Fruit fly (Drosophila melanogaster) whole organism, embryonic: Measurements from ENCODE around the gene CG6015.

Experiments used
- Aef1 ChIP-seq: fragments of 200-800 bp; sonication (Bioruptor generic); IDR thresholded peaks from 3 replicates; pipeline ENCODE4 v1.3.6; 2022; ENCODE audit warnings: missing biosample characterization, missing genetic modification characterization
- Atf6 ChIP-seq: fragments of 200-800 bp; sonication (Bioruptor generic); IDR thresholded peaks from 2 replicates; pipeline ENCODE4 v1.3.6; 2022; ENCODE audit warnings: missing biosample characterization, missing genetic modification characterization
- CG10959 ChIP-seq: fragments of 200-800 bp; sonication (Bioruptor generic); IDR thresholded peaks from 2 replicates; pipeline ENCODE4 v1.3.6; 2022; ENCODE audit warnings: missing biosample characterization, missing genetic modification characterization
- CG12942 ChIP-seq: fragments of 200-800 bp; sonication (Bioruptor generic); optimal IDR thresholded peaks from 3 replicates; lab custom pipeline; 2016; ENCODE audit warnings: missing biosample characterization, missing genetic modification characterization
- CG13296 ChIP-seq: fragments of 200-800 bp; sonication (Bioruptor generic); optimal IDR thresholded peaks from 3 replicates; lab custom pipeline; 2018; ENCODE audit warnings: missing biosample characterization, mild to moderate bottlenecking, missing genetic modification characterization
- CG14014 ChIP-seq: fragments of 200-800 bp; sonication (Bioruptor generic); IDR thresholded peaks from 2 replicates; pipeline ENCODE4 v1.3.6; 2022; ENCODE audit warnings: missing biosample characterization, missing genetic modification characterization
- CG15269 ChIP-seq: fragments of 200-800 bp; sonication (Bioruptor generic); optimal IDR thresholded peaks from 2 replicates; lab custom pipeline; 2018; ENCODE audit warnings: missing biosample characterization, mild to moderate bottlenecking, missing genetic modification characterization, moderate library complexity
- CG1603 ChIP-seq: fragments of 200-800 bp; sonication (Bioruptor generic); optimal IDR thresholded peaks from 2 replicates; lab custom pipeline; 2019; ENCODE audit warnings: missing biosample characterization, mild to moderate bottlenecking, missing genetic modification characterization, moderate library complexity
- CG2889 ChIP-seq: fragments of 200-800 bp; sonication (Bioruptor generic); IDR thresholded peaks from 3 replicates; pipeline ENCODE4 v1.3.6; 2022; ENCODE audit warnings: missing biosample characterization, missing genetic modification characterization
- CG3065 ChIP-seq: fragments of 200-800 bp; sonication (Bioruptor generic); optimal IDR thresholded peaks from 2 replicates; lab custom pipeline; 2016; ENCODE audit warnings: missing biosample characterization, missing genetic modification characterization
- CG31441 ChIP-seq: fragments of 200-800 bp; sonication (Bioruptor generic); IDR thresholded peaks from 2 replicates; pipeline ENCODE4 v1.3.6; 2022; ENCODE audit warnings: missing biosample characterization, missing genetic modification characterization
- CG33557 ChIP-seq: fragments of 200-800 bp; sonication (Bioruptor generic); optimal IDR thresholded peaks from 2 replicates; lab custom pipeline; 2019; ENCODE audit warnings: missing biosample characterization, mild to moderate bottlenecking, missing genetic modification characterization, moderate library complexity
- CG4360 ChIP-seq: fragments of 200-800 bp; sonication (Bioruptor generic); IDR thresholded peaks from 2 replicates; pipeline ENCODE4 v1.3.6; 2022; ENCODE audit warnings: missing biosample characterization, missing genetic modification characterization
- CG4404 ChIP-seq: fragments of 200-800 bp; sonication (Bioruptor generic); IDR thresholded peaks from 2 replicates; pipeline ENCODE4 v1.3.6; 2022; ENCODE audit warnings: missing biosample characterization, missing genetic modification characterization
- CG4707 ChIP-seq: fragments of 200-800 bp; sonication (Bioruptor generic); optimal IDR thresholded peaks from 2 replicates; lab custom pipeline; 2018; ENCODE audit warnings: missing biosample characterization, mild to moderate bottlenecking, missing genetic modification characterization, moderate library complexity
- CG6654 ChIP-seq: fragments of 200-800 bp; sonication (Bioruptor generic); optimal IDR thresholded peaks from 2 replicates; lab custom pipeline; 2017; ENCODE audit warnings: missing biosample characterization, mild to moderate bottlenecking, missing genetic modification characterization
- CG6683 ChIP-seq: fragments of 200-800 bp; sonication (Bioruptor generic); optimal IDR thresholded peaks from 2 replicates; lab custom pipeline; 2017; ENCODE audit warnings: missing biosample characterization, mild to moderate bottlenecking, missing genetic modification characterization, missing genetic modification reagents
- CG6813 ChIP-seq: fragments of 200-800 bp; sonication (Bioruptor generic); optimal IDR thresholded peaks from 2 replicates; lab custom pipeline; 2017; ENCODE audit warnings: missing biosample characterization, missing genetic modification characterization, mild to moderate bottlenecking, moderate library complexity, missing genetic modification reagents
- Dfd ChIP-seq, 2 experiments: fragments of >200 bp; optimal IDR thresholded peaks; 2 replicates each; lab custom pipeline; 2017; ENCODE audit warnings: missing biosample characterization in 2 of 2, missing genetic modification characterization in 2 of 2
- Dip2 ChIP-seq: fragments of 200-800 bp; sonication (Bioruptor generic); IDR thresholded peaks from 2 replicates; pipeline ENCODE4 v1.3.6; 2022; ENCODE audit warnings: missing biosample characterization, missing genetic modification characterization
- Drgx ChIP-seq: fragments of 200-800 bp; sonication (Bioruptor generic); IDR thresholded peaks from 2 replicates; pipeline ENCODE4 v1.3.6; 2022; ENCODE audit warnings: missing biosample characterization, missing genetic modification characterization
- Hr51 ChIP-seq, 2 experiments: fragments of 200-800 bp; sonication (Bioruptor generic); optimal IDR thresholded peaks; 2 replicates in 1 of 2; 3 replicates in 1 of 2; lab custom pipeline; 2016 to 2018; ENCODE audit warnings: missing biosample characterization in 2 of 2, missing genetic modification characterization in 2 of 2, mild to moderate bottlenecking in 1 of 2, moderate library complexity in 1 of 2
- Hsf ChIP-seq: fragments of 200-800 bp; sonication (Bioruptor generic); optimal IDR thresholded peaks from 3 replicates; lab custom pipeline; 2016; ENCODE audit warnings: missing biosample characterization, missing genetic modification characterization
- MESR4 ChIP-seq: fragments of 200-800 bp; sonication (Bioruptor generic); optimal IDR thresholded peaks from 2 replicates; lab custom pipeline; 2018; ENCODE audit warnings: missing biosample characterization, mild to moderate bottlenecking, missing genetic modification characterization, moderate library complexity
- NK7.1 ChIP-seq: fragments of 200-800 bp; sonication (Bioruptor generic); optimal IDR thresholded peaks from 3 replicates; lab custom pipeline; 2016; ENCODE audit warnings: missing biosample characterization, missing genetic modification characterization
- Poxn ChIP-seq: fragments of 200-800 bp; sonication (Bioruptor generic); IDR thresholded peaks from 2 replicates; pipeline ENCODE4 v1.3.6; 2022; ENCODE audit warnings: missing biosample characterization, missing genetic modification characterization
- Sry-δ ChIP-seq: fragments of 200-800 bp; sonication (Bioruptor generic); optimal IDR thresholded peaks from 2 replicates; lab custom pipeline; 2016; ENCODE audit warnings: missing biosample characterization, missing genetic modification characterization
- Trl ChIP-seq, 3 experiments: fragments of >200 bp in 2 of 3; fragments of 200-800 bp in 1 of 3; sonication (Bioruptor generic) in 1 of 3; optimal IDR thresholded peaks; 2 replicates in 1 of 3; 3 replicates in 2 of 3; lab custom pipeline; 2016 to 2017; ENCODE audit warnings: missing biosample characterization in 1 of 3, missing genetic modification characterization in 1 of 3
- Xrp1 ChIP-seq: fragments of 200-800 bp; sonication (Bioruptor generic); IDR thresholded peaks from 2 replicates; pipeline ENCODE4 v1.3.6; 2022; ENCODE audit warnings: missing biosample characterization, missing genetic modification characterization
- chn ChIP-seq: fragments of 200-800 bp; sonication (Bioruptor generic); optimal IDR thresholded peaks from 2 replicates; lab custom pipeline; 2016; ENCODE audit warnings: missing biosample characterization, missing genetic modification characterization
- da ChIP-seq: fragments of 200-800 bp; sonication (Bioruptor generic); optimal IDR thresholded peaks from 2 replicates; lab custom pipeline; 2016; ENCODE audit warnings: missing biosample characterization, missing genetic modification characterization
- dati ChIP-seq: fragments of 200-800 bp; sonication (Bioruptor generic); IDR thresholded peaks from 2 replicates; pipeline ENCODE4 v1.3.6; 2022; ENCODE audit warnings: missing biosample characterization, missing genetic modification characterization
- dimm ChIP-seq: fragments of 200-800 bp; sonication (Bioruptor generic); IDR thresholded peaks from 2 replicates; pipeline ENCODE4 v1.3.6; 2022; ENCODE audit warnings: missing biosample characterization, missing genetic modification characterization
- dmrt11E ChIP-seq: fragments of 200-800 bp; sonication (Bioruptor generic); optimal IDR thresholded peaks from 3 replicates; lab custom pipeline; 2018; ENCODE audit warnings: missing biosample characterization, mild to moderate bottlenecking, missing genetic modification characterization, moderate library complexity
- eve ChIP-seq, 2 experiments: fragments of >200 bp; optimal IDR thresholded peaks; 2 replicates each; lab custom pipeline; 2017; ENCODE audit warnings: missing biosample characterization in 2 of 2, missing genetic modification characterization in 2 of 2
- fd3F ChIP-seq: fragments of 200-800 bp; sonication (Bioruptor generic); optimal IDR thresholded peaks from 2 replicates; lab custom pipeline; 2018; ENCODE audit warnings: missing biosample characterization, mild to moderate bottlenecking, missing genetic modification characterization, moderate library complexity
- fd64A ChIP-seq: fragments of 200-800 bp; sonication (Bioruptor generic); optimal IDR thresholded peaks from 3 replicates; lab custom pipeline; 2018; ENCODE audit warnings: missing biosample characterization, mild to moderate bottlenecking, missing genetic modification characterization
- fd96Cb ChIP-seq: fragments of 200-800 bp; sonication (Bioruptor generic); optimal IDR thresholded peaks from 2 replicates; lab custom pipeline; 2018; ENCODE audit warnings: missing biosample characterization, mild to moderate bottlenecking, missing genetic modification characterization, moderate library complexity
- gem ChIP-seq: fragments of 200-800 bp; sonication (Bioruptor generic); optimal IDR thresholded peaks from 2 replicates; lab custom pipeline; 2019; ENCODE audit warnings: missing biosample characterization, mild to moderate bottlenecking, missing genetic modification characterization, moderate library complexity
- jumu ChIP-seq: fragments of 200-800 bp; sonication (Bioruptor generic); optimal IDR thresholded peaks from 3 replicates; lab custom pipeline; 2016; ENCODE audit warnings: missing biosample characterization, missing genetic modification characterization
- klu ChIP-seq: fragments of 200-800 bp; sonication (Bioruptor generic); IDR thresholded peaks from 2 replicates; pipeline ENCODE4 v1.3.6; 2022; ENCODE audit warnings: missing biosample characterization, missing genetic modification characterization
- kni ChIP-seq: fragments of 200-800 bp; sonication (Bioruptor generic); optimal IDR thresholded peaks from 3 replicates; lab custom pipeline; 2017; ENCODE audit warnings: mild to moderate bottlenecking, missing biosample characterization, missing genetic modification reagents, missing genetic modification characterization
- org-1 ChIP-seq: fragments of 200-800 bp; sonication (Bioruptor generic); optimal IDR thresholded peaks from 2 replicates; lab custom pipeline; 2017; ENCODE audit warnings: missing biosample characterization, missing genetic modification characterization
- pan ChIP-seq, 4 experiments: fragments of >200 bp in 3 of 4; fragments of 200-800 bp in 1 of 4; sonication (Bioruptor generic) in 1 of 4; optimal IDR thresholded peaks in 3 of 4; IDR thresholded peaks in 1 of 4; 2 replicates each; pipeline versions ENCODE4 v1.3.6 to Lab custom; 2017 to 2022; ENCODE audit warnings: missing biosample characterization in 2 of 4, missing genetic modification characterization in 2 of 4, mixed read lengths in 1 of 4
- sd ChIP-seq: fragments of 200-800 bp; sonication (Bioruptor generic); optimal IDR thresholded peaks from 3 replicates; lab custom pipeline; 2018; ENCODE audit warnings: missing biosample characterization, mild to moderate bottlenecking, missing genetic modification characterization, moderate library complexity
- sisA ChIP-seq: fragments of 200-800 bp; sonication (Bioruptor generic); IDR thresholded peaks from 2 replicates; pipeline ENCODE4 v1.3.6; 2022; ENCODE audit warnings: missing biosample characterization, missing genetic modification characterization
- sob ChIP-seq: fragments of 200-800 bp; sonication (Bioruptor generic); IDR thresholded peaks from 2 replicates; pipeline ENCODE4 v1.3.6; 2022; ENCODE audit warnings: missing biosample characterization, missing genetic modification characterization

The CG6015 gene

DNA sequence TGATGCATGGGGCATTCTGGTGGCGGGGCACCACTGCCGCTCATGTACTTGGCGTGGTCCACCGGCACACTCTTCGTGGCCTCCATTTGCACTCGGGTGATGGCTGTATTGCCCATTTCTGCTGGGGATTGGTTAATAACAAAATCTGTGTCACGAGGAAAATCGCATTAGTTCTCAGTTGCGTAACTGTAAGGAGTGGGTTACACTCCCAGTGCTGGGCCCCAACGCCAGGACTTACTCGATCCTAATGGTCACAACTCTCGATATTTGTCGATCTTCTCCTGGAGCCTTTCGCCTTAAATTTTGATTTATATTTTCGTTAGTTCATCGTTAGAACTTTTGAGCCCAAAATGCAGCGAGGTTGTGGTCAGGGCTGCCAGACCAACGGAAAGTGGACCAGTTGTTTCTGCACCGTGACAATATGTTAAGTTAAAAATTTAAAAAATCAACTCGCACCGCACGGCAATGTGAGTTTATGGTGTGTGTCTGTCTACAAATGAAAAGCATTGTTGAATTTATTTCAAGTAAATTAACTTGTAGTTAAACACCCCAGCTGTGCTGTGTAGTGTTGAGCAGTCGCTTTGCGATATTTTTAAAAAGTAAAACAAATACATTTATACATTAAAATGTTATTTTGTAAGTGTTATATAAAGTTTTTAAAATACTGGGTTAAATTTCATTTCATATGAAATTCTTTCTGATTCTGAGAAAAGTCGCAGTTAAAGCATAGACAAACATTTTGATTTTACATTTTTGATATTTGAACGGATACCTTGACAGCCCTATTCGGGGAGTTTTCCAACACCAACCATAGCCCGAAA, 7.0 kb downstream of the CG6015 start, which contains the start of the genes Cchl and ND-42 (continued):
- TF ChIP-seq CG15269 (peak; percentile 83), Dfd (GFP tag; optimal IDR thresholded peaks at IDR 0.05; lab: Kevin White, UChicago) (no peak), klu (peak; percentile 75; the same call in 1 of the 2 replicates), sd (tag; lab: Kevin White, UChicago) (no peak), Trl (optimal IDR thresholded peaks at IDR 0.05; lab: Kevin White, UChicago) (no peak), Trl (GFP tag; optimal IDR thresholded peaks at IDR 0.05; lab: Kevin White, UChicago) (peak; percentile 79), Dip2 (no peak), da (GFP tag; lab: Kevin White, UChicago) (peak; percentile 2), CG13296 (peak; percentile 80), CG6683 (GFP tag; lab: Kevin White, UChicago) (peak; percentile 48), pan (optimal IDR thresholded peaks at IDR 0.05; lab: Kevin White, UChicago) (no peak), pan (GFP tag; optimal IDR thresholded peaks at IDR 0.05 in 1 of 2, IDR thresholded peaks at IDR 0.05 in 1 of 2) (peak in 1 of 2 experiments; percentile 62), CG10959 (peak; percentile 11; the same call in 1 of the 2 replicates), dati (GFP tag; lab: Robert Waterston, UW) (no peak), Atf6 (peak; percentile 80; the same call in 1 of the 2 replicates), Sry-δ (GFP tag; lab: Kevin White, UChicago) (peak; percentile 53), sob (GFP tag; lab: Robert Waterston, UW) (peak; percentile 79), Aef1 (GFP tag; lab: Robert Waterston, UW) (peak; percentile 73; the same call in 2 of the 3 replicates), sisA (peak; percentile 64; the same call in 1 of the 2 replicates), Xrp1 (peak; percentile 76), Hr51 (GFP tag; optimal IDR thresholded peaks at IDR 0.05; lab: Kevin White, UChicago) (peak; percentile 67 to 82), dmrt11E (tag; lab: Kevin White, UChicago) (peak; percentile 78), CG33557 (GFP tag; lab: Kevin White, UChicago) (peak; percentile 80), CG4707 (GFP tag; lab: Kevin White, UChicago) (no peak), CG1603 (peak; percentile 70), CG4404 (GFP tag; lab: Robert Waterston, UW) (peak; percentile 44; the same call in 1 of the 2 replicates), CG2889 (no peak), Hsf (GFP tag; lab: Kevin White, UChicago) (peak; percentile 80), NK7.1 (peak; percentile 40), CG6813 (GFP tag; lab: Kevin White, UChicago) (peak; percentile 54), CG3065 (peak; percentile 80), jumu (GFP tag; lab: Kevin White, UChicago) (peak; percentile 61), MESR4 (peak; percentile 49), Drgx (GFP tag; lab: Robert Waterston, UW) (peak; percentile 62), CG6654 (GFP tag; lab: Kevin White, UChicago) (no peak), kni (peak; percentile 88), fd64A (no peak), fd3F (GFP tag; lab: Kevin White, UChicago) (peak; percentile 64), fd96Cb (tag; lab: Kevin White, UChicago) (peak; percentile 69), CG4360 (0 out of 2 replicates have a peak, but pooled peaks have one; percentile 44), dimm (GFP tag; lab: Robert Waterston, UW) (no peak), Poxn (GFP tag; lab: Robert Waterston, UW) (0 out of 2 replicates have a peak, but pooled peaks have one; percentile 3), gem (no peak), CG14014 (GFP tag; lab: Robert Waterston, UW) (peak; percentile 56; the same call in 1 of the 2 replicates), eve (GFP tag; optimal IDR thresholded peaks at IDR 0.05; lab: Kevin White, UChicago) (no peak), org-1 (GFP tag; lab: Kevin White, UChicago) (peak; percentile 63), CG12942 (GFP tag; lab: Kevin White, UChicago) (peak; percentile 63), chn (GFP tag; lab: Kevin White, UChicago) (peak; percentile 81), CG31441 (GFP tag; lab: Robert Waterston, UW) (no peak; the same call in 1 of the 2 replicates)
